Fruit fly (Drosophila melanogaster) whole organism, adult: ENCODE measurements around the gene Msp300.

Source experiments
- CG11617 ChIP-seq: fragments of 200-800 bp; sonication (Bioruptor generic); optimal IDR thresholded peaks from 2 replicates; lab custom pipeline; 2017; ENCODE audit warnings: mild to moderate bottlenecking, missing biosample characterization, missing genetic modification reagents, missing genetic modification characterization
- CG14711 ChIP-seq: fragments of 200-800 bp; sonication (Bioruptor generic); optimal IDR thresholded peaks from 2 replicates; lab custom pipeline; 2018; ENCODE audit warnings: missing biosample characterization, mild to moderate bottlenecking, missing genetic modification characterization, moderate library complexity
- CG33017 ChIP-seq: fragments of 200-800 bp; sonication (Bioruptor generic); optimal IDR thresholded peaks from 2 replicates; lab custom pipeline; 2018; ENCODE audit warnings: missing biosample characterization, mild to moderate bottlenecking, missing genetic modification characterization, moderate library complexity
- CG7045 ChIP-seq: fragments of 200-800 bp; sonication (Bioruptor generic); optimal IDR thresholded peaks from 2 replicates; lab custom pipeline; 2017; ENCODE audit warnings: missing biosample characterization, mild to moderate bottlenecking, missing genetic modification characterization
- CG7101 ChIP-seq: fragments of 200-800 bp; sonication (Bioruptor generic); optimal IDR thresholded peaks from 2 replicates; lab custom pipeline; 2018; ENCODE audit warnings: missing biosample characterization, mild to moderate bottlenecking, missing genetic modification characterization, moderate library complexity
- Clk ChIP-seq: fragments of 200-800 bp; sonication (Bioruptor generic); optimal IDR thresholded peaks from 2 replicates; lab custom pipeline; 2017; ENCODE audit warnings: missing biosample characterization, missing genetic modification characterization
- bab1 ChIP-seq: fragments of 200-800 bp; sonication (Bioruptor generic); optimal IDR thresholded peaks from 3 replicates; lab custom pipeline; 2019; ENCODE audit warnings: missing biosample characterization, mild to moderate bottlenecking, missing genetic modification characterization, moderate library complexity
- cic ChIP-seq: fragments of 200-800 bp; sonication (Bioruptor generic); optimal IDR thresholded peaks from 2 replicates; lab custom pipeline; 2017; ENCODE audit warnings: missing biosample characterization, mild to moderate bottlenecking, missing genetic modification characterization, moderate library complexity
- cnc ChIP-seq, 2 experiments: fragments of >200 bp; optimal IDR thresholded peaks; 2 replicates each; lab custom pipeline; 2017
- kay ChIP-seq: fragments of 200-800 bp; sonication (Bioruptor generic); peaks from one replicate; lab custom pipeline; 2016; ENCODE audit warnings: missing biosample characterization, missing genetic modification characterization, borderline replicate concordance

dm6 chr2L:5234714-5235298, 134.1 kb downstream of the Msp300 start:
- TF ChIP-seq CG7045 (GFP tag; lab: Kevin White, UChicago) (no peak), kay (GFP tag; lab: Kevin White, UChicago) (no peak), CG7101 (tag; lab: Kevin White, UChicago) (no peak), bab1 (GFP tag; lab: Kevin White, UChicago) (no peak), CG14711 (tag; lab: Kevin White, UChicago) (no peak), Clk (no peak), cic (GFP tag; lab: Kevin White, UChicago) (no peak), CG11617 (GFP tag; lab: Kevin White, UChicago) (no peak), CG33017 (no peak), cnc (optimal IDR thresholded peaks at IDR 0.05; lab: Kevin White, UChicago) (no peak)
